Worm (Caenorhabditis elegans) whole organism, L3 larva: Measurements from ENCODE around the gene ucr-2.2.
A peak's percentile ranks its signal among the peaks of the same experiment; 100 is the strongest.

Source experiments
- R02D3.7 ChIP-seq: fragments of 150-350 bp; optimal IDR thresholded peaks from 2 replicates; lab custom pipeline; 2014; ENCODE audit warnings: missing biosample characterization, missing genetic modification characterization
- ZK546.5 ChIP-seq: sonication (generic microtip); optimal IDR thresholded peaks from 2 replicates; lab custom pipeline; 2017; ENCODE audit warnings: missing biosample characterization, missing genetic modification characterization
- aly-2 ChIP-seq: fragments of 150-350 bp; optimal IDR thresholded peaks from 2 replicates; lab custom pipeline; 2014; ENCODE audit warnings: missing biosample characterization, missing genetic modification characterization
- ama-1 ChIP-seq: fragments of 150-350 bp; optimal IDR thresholded peaks from 2 replicates; lab custom pipeline; 2018
- ceh-16 ChIP-seq: sonication (generic microtip); optimal IDR thresholded peaks from 2 replicates; lab custom pipeline; 2017; ENCODE audit warnings: missing biosample characterization, missing genetic modification characterization
- ceh-28 ChIP-seq: fragments of 150-350 bp; optimal IDR thresholded peaks from 2 replicates; lab custom pipeline; 2014; ENCODE audit warnings: missing biosample characterization, missing genetic modification reagents, missing genetic modification characterization
- ceh-82 ChIP-seq: fragments of 150-350 bp; optimal IDR thresholded peaks from 2 replicates; lab custom pipeline; 2014; ENCODE audit warnings: missing biosample characterization, missing genetic modification characterization
- ceh-9 ChIP-seq: sonication (generic microtip); optimal IDR thresholded peaks from 2 replicates; lab custom pipeline; 2018; ENCODE audit warnings: missing biosample characterization, missing genetic modification characterization
- daf-12 ChIP-seq: fragments of 150-350 bp; optimal IDR thresholded peaks from 2 replicates; lab custom pipeline; 2014; ENCODE audit warnings: missing biosample characterization, missing genetic modification reagents, missing genetic modification characterization
- egl-27 ChIP-seq: sonication (generic microtip); optimal IDR thresholded peaks from 4 replicates; lab custom pipeline; 2017; ENCODE audit warnings: missing biosample characterization, missing genetic modification reagents, missing genetic modification characterization
- egl-5 ChIP-seq: fragments of 150-350 bp; optimal IDR thresholded peaks from 2 replicates; lab custom pipeline; 2017; ENCODE audit warnings: missing biosample characterization, missing genetic modification reagents, missing genetic modification characterization, inconsistent platforms
- elt-1 ChIP-seq: fragments of 150-350 bp; optimal IDR thresholded peaks from 2 replicates; lab custom pipeline; 2014; ENCODE audit warnings: missing biosample characterization, missing genetic modification characterization
- elt-2 ChIP-seq: sonication (generic microtip); optimal IDR thresholded peaks from 2 replicates; lab custom pipeline; 2016; ENCODE audit warnings: missing genetic modification reagents, mild to moderate bottlenecking, missing genetic modification characterization, missing compliant biosample characterization
- elt-3 ChIP-seq, 3 experiments: fragments of 150-350 bp in 1 of 3; sonication (generic microtip) in 2 of 3; optimal IDR thresholded peaks; 2 replicates in 2 of 3; 4 replicates in 1 of 3; lab custom pipeline; 2014 to 2017; ENCODE audit warnings: missing biosample characterization in 3 of 3, missing genetic modification characterization in 3 of 3
- eor-1 ChIP-seq, 2 experiments: fragments of 150-350 bp; optimal IDR thresholded peaks; 2 replicates each; lab custom pipeline; 2014 to 2018; ENCODE audit warnings: missing biosample characterization in 2 of 2, missing genetic modification characterization in 2 of 2
- fkh-10 ChIP-seq: sonication (generic microtip); optimal IDR thresholded peaks from 2 replicates; lab custom pipeline; 2017; ENCODE audit warnings: missing biosample characterization, missing genetic modification reagents, missing genetic modification characterization
- fkh-2 ChIP-seq: fragments of 150-350 bp; optimal IDR thresholded peaks from 2 replicates; lab custom pipeline; 2014; ENCODE audit warnings: missing biosample characterization, missing genetic modification reagents, missing genetic modification characterization
- fos-1 ChIP-seq: fragments of 150-350 bp; optimal IDR thresholded peaks from 2 replicates; lab custom pipeline; 2014; ENCODE audit warnings: missing biosample characterization, missing genetic modification characterization
- hmg-11 ChIP-seq: sonication (generic microtip); optimal IDR thresholded peaks from 2 replicates; lab custom pipeline; 2016; ENCODE audit warnings: missing genetic modification characterization, missing compliant biosample characterization
- jun-1 ChIP-seq: fragments of 150-350 bp; optimal IDR thresholded peaks from 2 replicates; lab custom pipeline; 2014; ENCODE audit warnings: missing biosample characterization, missing genetic modification reagents, missing genetic modification characterization
- lin-15B ChIP-seq: fragments of 150-350 bp; optimal IDR thresholded peaks from 2 replicates; lab custom pipeline; 2014; ENCODE audit warnings: missing biosample characterization, missing genetic modification characterization
- lin-39 ChIP-seq: fragments of 150-350 bp; optimal IDR thresholded peaks from 2 replicates; lab custom pipeline; 2018; ENCODE audit warnings: missing biosample characterization, missing genetic modification reagents, missing genetic modification characterization
- lsy-12 ChIP-seq: sonication (generic microtip); optimal IDR thresholded peaks from 2 replicates; lab custom pipeline; 2016; ENCODE audit warnings: mild to moderate bottlenecking, missing genetic modification characterization, missing compliant biosample characterization
- mdl-1 ChIP-seq: fragments of 150-350 bp; optimal IDR thresholded peaks from 2 replicates; lab custom pipeline; 2014; ENCODE audit warnings: missing biosample characterization, missing genetic modification characterization
- mml-1 ChIP-seq: fragments of 150-350 bp; sonication (generic microtip); optimal IDR thresholded peaks from 3 replicates; lab custom pipeline; 2014; ENCODE audit warnings: missing biosample characterization, missing genetic modification characterization
- nfya-1 ChIP-seq: sonication (generic microtip); optimal IDR thresholded peaks from 2 replicates; lab custom pipeline; 2017; ENCODE audit warnings: missing genetic modification characterization, mild to moderate bottlenecking, missing compliant biosample characterization, antibody characterized with exemption, moderate library complexity; ENCODE audit not compliant: insufficient read depth
- nhr-11 ChIP-seq: fragments of 150-350 bp; optimal IDR thresholded peaks from 2 replicates; lab custom pipeline; 2014; ENCODE audit warnings: missing biosample characterization, missing genetic modification characterization
- nhr-12 ChIP-seq: fragments of 150-350 bp; optimal IDR thresholded peaks from 2 replicates; lab custom pipeline; 2014; ENCODE audit warnings: missing biosample characterization, missing genetic modification characterization
- nhr-23 ChIP-seq: fragments of 150-350 bp; optimal IDR thresholded peaks from 2 replicates; lab custom pipeline; 2014; ENCODE audit warnings: missing biosample characterization, missing genetic modification reagents, missing genetic modification characterization
- nhr-237 ChIP-seq: fragments of 150-350 bp; optimal IDR thresholded peaks from 2 replicates; lab custom pipeline; 2014; ENCODE audit warnings: missing biosample characterization, missing genetic modification characterization
- nhr-25 ChIP-seq: sonication (generic microtip); optimal IDR thresholded peaks from 2 replicates; lab custom pipeline; 2017; ENCODE audit warnings: missing biosample characterization, missing genetic modification characterization
- nhr-28 ChIP-seq: fragments of 150-350 bp; optimal IDR thresholded peaks from 2 replicates; lab custom pipeline; 2014; ENCODE audit warnings: missing biosample characterization, missing genetic modification characterization
- nhr-43 ChIP-seq: sonication (generic microtip); optimal IDR thresholded peaks from 2 replicates; lab custom pipeline; 2016; ENCODE audit warnings: mild to moderate bottlenecking, missing genetic modification characterization, missing compliant biosample characterization; ENCODE audit not compliant: poor library complexity, severe bottlenecking
- nhr-67 ChIP-seq: fragments of 150-350 bp; optimal IDR thresholded peaks from 2 replicates; lab custom pipeline; 2014; ENCODE audit warnings: missing biosample characterization, missing genetic modification characterization
- nhr-76 ChIP-seq: fragments of 150-350 bp; sonication (generic microtip); optimal IDR thresholded peaks from 5 replicates; lab custom pipeline; 2014; ENCODE audit warnings: missing biosample characterization, missing genetic modification characterization
- nhr-77 ChIP-seq: fragments of 150-350 bp; optimal IDR thresholded peaks from 2 replicates; lab custom pipeline; 2014; ENCODE audit warnings: missing biosample characterization, missing genetic modification characterization
- pha-4 ChIP-seq: fragments of 150-350 bp; optimal IDR thresholded peaks from 2 replicates; lab custom pipeline; 2014; ENCODE audit warnings: missing biosample characterization, missing genetic modification reagents, missing genetic modification characterization
- pqm-1 ChIP-seq: fragments of 150-350 bp; optimal IDR thresholded peaks from 2 replicates; lab custom pipeline; 2017; ENCODE audit warnings: missing biosample characterization, missing genetic modification characterization, inconsistent platforms
- sea-2 ChIP-seq: fragments of 150-350 bp; sonication (generic microtip); optimal IDR thresholded peaks from 4 replicates; lab custom pipeline; 2014; ENCODE audit warnings: missing biosample characterization, missing genetic modification reagents, missing genetic modification characterization
- skn-1 ChIP-seq: fragments of 150-350 bp; optimal IDR thresholded peaks from 2 replicates; lab custom pipeline; 2014; ENCODE audit warnings: missing biosample characterization, missing genetic modification characterization
- snpc-4 ChIP-seq: fragments of 150-350 bp; optimal IDR thresholded peaks from 2 replicates; lab custom pipeline; 2014; ENCODE audit warnings: missing biosample characterization, missing genetic modification characterization
- tbx-2 ChIP-seq: sonication (generic microtip); optimal IDR thresholded peaks from 2 replicates; lab custom pipeline; 2016; ENCODE audit warnings: mild to moderate bottlenecking, missing genetic modification characterization, missing compliant biosample characterization
- unc-39 ChIP-seq: sonication (generic microtip); optimal IDR thresholded peaks from 4 replicates; lab custom pipeline; 2017; ENCODE audit warnings: missing biosample characterization, missing genetic modification characterization
- unc-62 ChIP-seq: fragments of 150-350 bp; sonication (generic microtip); optimal IDR thresholded peaks from 4 replicates; lab custom pipeline; 2014; ENCODE audit warnings: missing biosample characterization, missing genetic modification reagents, missing genetic modification characterization
- zag-1 ChIP-seq: fragments of 150-350 bp; optimal IDR thresholded peaks from 2 replicates; lab custom pipeline; 2014; ENCODE audit warnings: missing biosample characterization, missing genetic modification characterization
- ztf-11 ChIP-seq: fragments of 150-350 bp; optimal IDR thresholded peaks from 2 replicates; lab custom pipeline; 2014; ENCODE audit warnings: missing biosample characterization, missing genetic modification characterization
- ztf-4 ChIP-seq: fragments of 150-350 bp; optimal IDR thresholded peaks from 2 replicates; lab custom pipeline; 2014; ENCODE audit warnings: missing biosample characterization, missing genetic modification characterization

ucr-2.2 gene

DNA sequence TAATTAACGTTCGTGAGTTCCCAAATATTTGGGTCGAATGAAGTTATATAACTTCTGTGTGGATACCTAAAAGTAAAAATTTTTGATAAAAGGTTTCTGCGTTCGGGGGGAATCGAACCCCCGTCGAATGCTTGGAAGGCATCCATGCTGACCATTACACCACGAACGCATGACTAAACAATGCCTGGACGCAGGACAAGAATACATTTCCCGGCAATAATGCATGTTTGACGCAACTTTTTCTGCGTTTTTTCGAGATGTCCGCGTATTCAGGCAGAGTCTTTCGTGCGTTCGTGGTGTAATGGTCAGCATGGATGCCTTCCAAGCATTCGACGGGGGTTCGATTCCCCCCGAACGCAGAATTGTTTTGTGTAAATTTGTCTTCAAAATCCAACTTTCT lies 27.0 kb downstream of the ucr-2.2 start:
- TF ChIP-seq nhr-67 (tag; lab: Kevin White, UChicago) (no peak), snpc-4 (tag; lab: Kevin White, UChicago) (peak; percentile 13), pqm-1 (peak; percentile 73), unc-62 (GFP tag; lab: Kevin White, UChicago) (peak; percentile 32), tbx-2 (tag; lab: Kevin White, UChicago) (peak; percentile 73), nhr-25 (tag; lab: Kevin White, UChicago) (peak; percentile 46), ztf-4 (no peak), egl-5 (tag; lab: Kevin White, UChicago) (peak; percentile 52), jun-1 (tag; lab: Kevin White, UChicago) (peak; percentile 58), ztf-11 (no peak), R02D3.7 (no peak), nhr-28 (tag; lab: Kevin White, UChicago) (peak; percentile 13), elt-2 (peak; percentile 57), skn-1 (tag; lab: Kevin White, UChicago) (peak; percentile 40), sea-2 (GFP tag; lab: Kevin White, UChicago) (no peak), egl-27 (tag; lab: Kevin White, UChicago) (no peak), nhr-12 (no peak), nhr-43 (tag; lab: Kevin White, UChicago) (peak; percentile 82), hmg-11 (tag; lab: Kevin White, UChicago) (peak; percentile 59), nhr-237 (tag; lab: Kevin White, UChicago) (no peak), ZK546.5 (tag; lab: Kevin White, UChicago) (no peak), nhr-77 (peak; percentile 5), mdl-1 (no peak), ceh-9 (tag; lab: Kevin White, UChicago) (no peak), nhr-76 (tag; lab: Kevin White, UChicago) (no peak), lsy-12 (tag; lab: Kevin White, UChicago) (peak; percentile 63), elt-1 (tag; lab: Kevin White, UChicago) (no peak), ceh-82 (tag; lab: Kevin White, UChicago) (peak; percentile 35), lin-15B (tag; lab: Kevin White, UChicago) (no peak), fos-1 (tag; lab: Kevin White, UChicago) (no peak), eor-1 (tag; optimal IDR thresholded peaks at IDR 0.05; lab: Kevin White, UChicago) (no peak), unc-39 (tag; lab: Kevin White, UChicago) (no peak), ama-1 (no peak), elt-3 (tag; optimal IDR thresholded peaks at IDR 0.05; lab: Kevin White, UChicago) (peak in 1 of 3 experiments; percentile 44), nhr-23 (tag; lab: Kevin White, UChicago) (peak; percentile 66), lin-39 (tag; lab: Kevin White, UChicago) (peak; percentile 47), nhr-11 (no peak), zag-1 (tag; lab: Kevin White, UChicago) (no peak), ceh-28 (tag; lab: Kevin White, UChicago) (peak; percentile 9), ceh-16 (no peak), pha-4 (tag; lab: Kevin White, UChicago) (peak; percentile 25), fkh-10 (GFP tag; lab: Kevin White, UChicago) (no peak), daf-12 (tag; lab: Kevin White, UChicago) (no peak), aly-2 (tag; lab: Kevin White, UChicago) (no peak), mml-1 (no peak), fkh-2 (tag; lab: Kevin White, UChicago) (no peak), nfya-1 (peak; percentile 51)
